Fruit fly (Drosophila melanogaster): ENCODE results near the gene Teh2.

Gene Teh2

DNA sequence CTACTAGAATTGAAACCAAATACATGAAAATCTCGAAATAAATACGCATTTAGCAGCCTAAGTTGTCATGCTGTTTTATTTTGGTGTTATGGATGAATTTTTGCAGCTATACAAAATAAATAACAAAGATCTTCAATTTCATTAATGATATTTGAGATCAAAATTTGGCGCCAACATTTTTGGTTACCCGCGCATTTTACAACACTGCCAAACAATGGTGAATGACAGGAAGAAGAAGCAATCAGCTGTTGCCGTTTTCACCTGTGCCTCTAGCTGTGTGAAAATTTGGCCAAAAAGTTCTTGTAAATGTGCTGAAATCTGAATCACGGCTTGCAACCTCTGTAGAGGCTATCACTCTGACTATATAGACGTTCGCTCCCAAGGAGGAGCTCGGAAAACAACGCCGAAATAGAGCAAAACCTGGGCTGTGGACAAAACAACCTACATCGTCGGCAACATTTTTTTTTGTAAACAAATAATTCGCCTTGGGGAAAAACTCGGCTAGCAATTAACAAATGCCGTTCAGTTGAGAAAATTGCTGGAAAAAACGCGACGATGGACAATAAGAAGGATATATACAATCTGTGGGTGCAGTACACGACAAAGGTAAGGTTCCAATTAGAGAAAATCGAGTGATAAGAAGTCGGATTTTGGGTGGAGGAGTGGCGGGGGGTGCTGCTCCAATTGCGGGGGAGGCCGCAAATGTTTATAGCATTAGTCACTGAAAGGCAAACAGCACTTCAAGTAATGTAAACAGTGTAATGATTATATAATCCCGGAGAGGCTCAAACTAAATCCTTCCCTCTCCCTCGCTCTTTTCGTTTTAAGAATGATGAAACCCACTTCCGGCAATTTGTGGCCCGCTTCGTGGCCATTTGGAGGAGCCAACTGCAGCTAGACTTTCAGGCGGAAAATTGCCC, 6.2 kb upstream of the Teh2 start, which contains the start of gene CG43367:
CG43367 (plus strand) TSS at position 264 of the 920 bp plus-strand sequence.
- no peak for TF ChIP-seq CG8478 (optimal IDR thresholded peaks at IDR 0.05)
- no peak for TF ChIP-seq Dll (optimal IDR thresholded peaks at IDR 0.05)
- no peak for TF ChIP-seq EcR (GFP tag; optimal IDR thresholded peaks at IDR 0.05)
- no peak for TF ChIP-seq psq (optimal IDR thresholded peaks at IDR 0.05)
- no peak for TF ChIP-seq usp (GFP tag; optimal IDR thresholded peaks at IDR 0.05)
- no peak for TF ChIP-seq pan (optimal IDR thresholded peaks at IDR 0.05)

dm6 chr3L:4186659-4187058, 1.2 kb downstream of the Teh2 start, which contains the start of gene VhaM9.7-c:
Gene VhaM9.7-c (minus strand): TSS chr3L:4186865.
- TF ChIP-seq usp (GFP tag; optimal IDR thresholded peaks at IDR 0.05): no peak
- TF ChIP-seq Dll (optimal IDR thresholded peaks at IDR 0.05): no peak
- no peak for TF ChIP-seq EcR (GFP tag; optimal IDR thresholded peaks at IDR 0.05)
- no peak for TF ChIP-seq pan (optimal IDR thresholded peaks at IDR 0.05)
- TF ChIP-seq CG8478 (optimal IDR thresholded peaks at IDR 0.05): no peak
- TF ChIP-seq psq (optimal IDR thresholded peaks at IDR 0.05): no peak

DNA sequence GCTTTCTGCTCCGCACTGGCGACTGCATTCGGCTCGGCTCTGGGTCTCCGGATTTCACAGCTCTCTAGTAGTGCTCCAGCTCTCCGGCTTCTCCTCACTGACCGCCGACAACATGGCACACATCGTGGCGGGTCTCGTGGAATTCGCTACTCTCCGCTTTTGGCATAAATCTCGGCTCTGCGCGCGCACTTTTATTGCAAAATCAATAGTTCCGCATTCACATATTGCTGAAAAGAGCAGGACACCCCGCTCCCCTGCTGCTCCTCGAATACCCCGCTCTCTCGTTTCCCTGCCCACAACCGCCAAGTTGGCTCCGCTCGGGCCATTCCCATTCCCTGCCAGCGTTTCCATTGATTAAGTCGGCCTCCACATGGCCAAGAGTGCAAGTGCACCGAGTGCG, 2.6 kb downstream of the Teh2 start:
- no peak for TF ChIP-seq pan (optimal IDR thresholded peaks at IDR 0.05)
- TF ChIP-seq EcR (GFP tag; optimal IDR thresholded peaks at IDR 0.05): no peak
- no peak for TF ChIP-seq psq (optimal IDR thresholded peaks at IDR 0.05)
- TF ChIP-seq usp (GFP tag; optimal IDR thresholded peaks at IDR 0.05): no peak
- no peak for TF ChIP-seq Dll (optimal IDR thresholded peaks at IDR 0.05)
- no peak for TF ChIP-seq CG8478 (optimal IDR thresholded peaks at IDR 0.05)

dm6 chr3L:4184563-4184962, 3.3 kb downstream of the Teh2 start, which contains the start of gene Teh3:
Gene Teh3 (minus strand): TSS chr3L:4184663.
- TF ChIP-seq usp (GFP tag; optimal IDR thresholded peaks at IDR 0.05): no peak
- TF ChIP-seq psq (optimal IDR thresholded peaks at IDR 0.05): no peak
- TF ChIP-seq CG8478 (optimal IDR thresholded peaks at IDR 0.05): no peak
- no peak for TF ChIP-seq Dll (optimal IDR thresholded peaks at IDR 0.05)
- no peak for TF ChIP-seq EcR (GFP tag; optimal IDR thresholded peaks at IDR 0.05)
- TF ChIP-seq pan (optimal IDR thresholded peaks at IDR 0.05): no peak

dm6 chr3L:4177981-4178562, 9.8 kb downstream of the Teh2 start, which contains the start of gene Teh4:
Gene Teh4 (minus strand): TSS chr3L:4178270.
- TF ChIP-seq Dll (optimal IDR thresholded peaks at IDR 0.05): no peak
- no peak for TF ChIP-seq CG8478 (optimal IDR thresholded peaks at IDR 0.05)
- TF ChIP-seq pan (optimal IDR thresholded peaks at IDR 0.05): no peak
- TF ChIP-seq EcR (GFP tag; optimal IDR thresholded peaks at IDR 0.05): no peak
- TF ChIP-seq usp (GFP tag; optimal IDR thresholded peaks at IDR 0.05): no peak
- TF ChIP-seq psq (optimal IDR thresholded peaks at IDR 0.05): no peak

dm6 chr3L:4173584-4173983, 14.2 kb downstream of the Teh2 start, which contains the start of gene CG18675:
Gene CG18675 (plus strand): TSS chr3L:4173884.
- TF ChIP-seq Dll (optimal IDR thresholded peaks at IDR 0.05) (no peak), usp (GFP tag; optimal IDR thresholded peaks at IDR 0.05) (no peak), EcR (GFP tag; optimal IDR thresholded peaks at IDR 0.05) (no peak), pan (optimal IDR thresholded peaks at IDR 0.05) (no peak), psq (optimal IDR thresholded peaks at IDR 0.05) (no peak), CG8478 (optimal IDR thresholded peaks at IDR 0.05) (no peak)

DNA sequence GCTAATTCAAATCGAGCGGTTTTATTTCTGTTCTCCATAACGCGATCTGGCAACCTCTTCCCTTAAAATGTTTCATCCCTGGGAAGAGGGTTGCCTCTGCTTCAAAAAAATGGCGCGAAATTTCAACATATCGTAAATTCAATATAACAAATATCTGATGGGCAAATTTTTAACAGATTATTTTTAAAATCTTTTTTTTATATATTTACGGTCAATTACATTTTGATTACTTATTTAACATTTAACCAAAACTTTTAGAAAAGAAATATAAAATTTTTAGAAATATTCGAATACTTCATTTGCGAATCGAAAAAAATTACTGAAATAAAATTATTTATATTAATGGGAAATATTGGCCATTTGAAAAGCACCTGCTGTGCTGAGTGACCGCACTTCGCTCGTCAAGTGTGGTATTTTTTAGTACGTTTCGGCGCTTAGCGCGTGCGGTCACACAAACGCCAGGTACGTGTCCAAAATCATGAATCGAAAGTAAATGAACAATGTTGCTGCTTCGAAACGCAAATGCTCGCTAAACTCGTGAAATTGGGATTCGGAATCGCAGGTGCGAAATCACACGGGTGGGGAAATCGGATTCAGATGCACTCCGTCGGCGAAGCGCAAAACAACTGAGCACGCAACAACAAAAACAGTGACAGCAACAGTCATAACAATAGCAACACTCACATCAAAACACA, 17.7 kb downstream of the Teh2 start, which contains the start of gene Ero1L:
Ero1L (plus strand) TSS at position 448 of the 695 bp plus-strand sequence.
- TF ChIP-seq usp (GFP tag; optimal IDR thresholded peaks at IDR 0.05) (no peak), pan (optimal IDR thresholded peaks at IDR 0.05) (no peak), EcR (GFP tag; optimal IDR thresholded peaks at IDR 0.05) (no peak), CG8478 (optimal IDR thresholded peaks at IDR 0.05) (no peak), psq (optimal IDR thresholded peaks at IDR 0.05) (no peak), Dll (optimal IDR thresholded peaks at IDR 0.05) (no peak)

DNA sequence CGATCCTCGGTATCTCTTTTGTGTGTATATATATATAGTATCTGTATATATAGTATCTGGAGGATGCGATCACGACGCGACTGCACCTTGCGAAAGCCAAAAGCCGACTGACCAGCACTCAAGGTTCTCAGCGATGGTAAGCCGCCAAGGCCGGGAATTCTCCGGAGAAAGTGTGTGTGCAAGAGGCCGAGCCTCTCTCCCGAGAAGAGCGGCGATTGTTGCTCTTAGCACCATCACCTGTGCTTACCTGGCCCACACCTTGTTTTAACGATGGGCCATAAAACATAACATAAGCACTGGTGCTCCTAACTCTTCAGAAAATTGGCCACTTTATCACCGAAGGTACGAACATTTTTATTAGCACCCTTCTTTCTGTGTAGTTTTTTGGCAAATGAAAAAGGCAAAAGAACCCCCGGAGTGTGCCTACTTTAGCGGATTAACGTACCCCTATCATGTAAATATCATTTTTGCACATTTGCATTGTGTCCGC, 20.4 kb downstream of the Teh2 start, which contains the start of gene mas:
mas (minus strand) TSS at position 112 of the 490 bp plus-strand sequence.
- TF ChIP-seq usp (GFP tag; optimal IDR thresholded peaks at IDR 0.05): no peak
- no peak for TF ChIP-seq psq (optimal IDR thresholded peaks at IDR 0.05)
- TF ChIP-seq EcR (GFP tag; optimal IDR thresholded peaks at IDR 0.05): no peak
- no peak for TF ChIP-seq Dll (optimal IDR thresholded peaks at IDR 0.05)
- TF ChIP-seq CG8478 (optimal IDR thresholded peaks at IDR 0.05): no peak
- no peak for TF ChIP-seq pan (optimal IDR thresholded peaks at IDR 0.05)

DNA sequence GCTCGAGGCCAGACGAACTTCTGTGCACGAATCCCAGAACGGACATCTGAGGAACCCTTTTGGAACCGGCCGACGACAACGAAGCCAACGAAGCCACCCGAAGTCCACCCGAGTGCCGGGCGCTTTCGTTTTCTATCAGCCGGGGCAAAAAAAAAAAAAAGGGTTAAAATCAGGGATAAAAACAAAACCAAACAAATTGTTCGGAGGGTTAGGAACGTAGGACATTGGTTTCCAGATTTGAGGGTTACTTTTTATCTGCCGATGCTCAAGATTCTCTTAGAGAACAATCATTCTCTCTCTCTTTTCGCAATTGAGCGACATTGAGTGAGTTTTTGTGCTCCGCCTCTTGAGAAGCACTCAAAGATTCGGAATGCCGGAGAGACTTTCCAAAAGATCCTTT, 26.9 kb downstream of the Teh2 start, which contains the start of gene nab:
nab (minus strand) TSS at position 7 of the 400 bp plus-strand sequence.
- no peak for TF ChIP-seq pan (optimal IDR thresholded peaks at IDR 0.05)
- no peak for TF ChIP-seq psq (optimal IDR thresholded peaks at IDR 0.05)
- TF ChIP-seq CG8478 (optimal IDR thresholded peaks at IDR 0.05): no peak
- no peak for TF ChIP-seq usp (GFP tag; optimal IDR thresholded peaks at IDR 0.05)
- no peak for TF ChIP-seq EcR (GFP tag; optimal IDR thresholded peaks at IDR 0.05)
- no peak for TF ChIP-seq Dll (optimal IDR thresholded peaks at IDR 0.05)

- no peak for TF ChIP-seq CG8478 (optimal IDR thresholded peaks at IDR 0.05)
- no peak for TF ChIP-seq EcR (GFP tag; optimal IDR thresholded peaks at IDR 0.05)
- TF ChIP-seq usp (GFP tag; optimal IDR thresholded peaks at IDR 0.05): no peak
- no peak for TF ChIP-seq Dll (optimal IDR thresholded peaks at IDR 0.05)
- no peak for TF ChIP-seq pan (optimal IDR thresholded peaks at IDR 0.05)
- no peak for TF ChIP-seq psq (optimal IDR thresholded peaks at IDR 0.05)
These were observed 28.6 kb downstream of the Teh2 start for dm6 chr3L:4159264-4159663.

DNA sequence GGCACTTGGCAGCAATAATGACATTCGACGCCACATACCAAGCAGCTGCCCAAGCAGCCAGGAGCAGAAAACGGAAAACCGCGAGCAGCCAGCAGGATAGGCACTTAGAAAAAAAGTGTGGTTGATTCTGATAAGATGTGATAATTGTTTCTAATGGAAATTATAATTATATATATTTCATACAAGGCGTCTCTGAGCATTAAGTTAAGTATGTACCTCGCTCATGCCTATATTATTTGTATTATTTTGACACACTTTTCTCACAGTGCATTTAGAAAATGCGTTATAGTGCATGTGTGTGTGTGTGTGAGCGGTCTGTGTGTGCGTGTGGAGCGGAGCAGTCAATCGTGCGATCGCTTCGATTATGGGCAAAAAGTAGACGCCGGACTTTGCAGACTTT, 29.5 kb downstream of the Teh2 start:
- TF ChIP-seq Dll (optimal IDR thresholded peaks at IDR 0.05) (no peak), EcR (GFP tag; optimal IDR thresholded peaks at IDR 0.05) (no peak), psq (optimal IDR thresholded peaks at IDR 0.05) (no peak), usp (GFP tag; optimal IDR thresholded peaks at IDR 0.05) (no peak), pan (optimal IDR thresholded peaks at IDR 0.05) (no peak), CG8478 (optimal IDR thresholded peaks at IDR 0.05) (no peak)
